Worm (Caenorhabditis elegans): ENCODE results near the gene F53C11.4.
A peak's percentile ranks its signal among the peaks of the same experiment; 100 is the strongest.

The F53C11.4 gene

ce11 chrV:13768388-13768787, 18.8 kb downstream of the F53C11.4 start, which contains the start of gene F20G2.3:
Gene F20G2.3, minus strand, starts transcription at chrV:13768488.
- TF ChIP-seq unc-86 (tag; optimal IDR thresholded peaks at IDR 0.05) (no peak), pha-2 (tag; optimal IDR thresholded peaks at IDR 0.05) (no peak), fkh-10 (GFP tag; optimal IDR thresholded peaks at IDR 0.05) (no peak), ceh-30 (tag; optimal IDR thresholded peaks at IDR 0.05) (no peak), eyg-1 (tag; optimal IDR thresholded peaks at IDR 0.05) (no peak), C08G9.2 (tag; optimal IDR thresholded peaks at IDR 0.05) (no peak), elt-2 (tag; optimal IDR thresholded peaks at IDR 0.05) (no peak), ttx-3 (tag; optimal IDR thresholded peaks at IDR 0.05) (no peak), sox-2 (GFP tag; IDR thresholded peaks at IDR 0.05) (no peak)

ce11 chrV:13763723-13764122, 23.4 kb downstream of the F53C11.4 start:
- TF ChIP-seq hlh-8 (tag; optimal IDR thresholded peaks at IDR 0.05) (no peak), hlh-6 (tag; optimal IDR thresholded peaks at IDR 0.05) (no peak), hlh-13 (GFP tag; optimal IDR thresholded peaks at IDR 0.05) (no peak), nfya-1 (tag; optimal IDR thresholded peaks at IDR 0.05) (no peak)

- TF ChIP-seq sdc-2 (tag; optimal IDR thresholded peaks at IDR 0.05) (no peak), ttx-3 (tag; optimal IDR thresholded peaks at IDR 0.05) (no peak), syd-9 (tag; optimal IDR thresholded peaks at IDR 0.05) (no peak), pax-1 (tag; optimal IDR thresholded peaks at IDR 0.05) (no peak), nhr-11 (tag; optimal IDR thresholded peaks at IDR 0.05) (no peak), che-1 (tag; optimal IDR thresholded peaks at IDR 0.05) (no peak), lim-6 (tag; optimal IDR thresholded peaks at IDR 0.05) (no peak), pag-3 (tag; optimal IDR thresholded peaks at IDR 0.05; ENCODE audit: borderline replicate concordance) (no peak), elt-2 (tag; optimal IDR thresholded peaks at IDR 0.05) (no peak), lin-11 (tag; optimal IDR thresholded peaks at IDR 0.05) (no peak), ceh-14 (tag; optimal IDR thresholded peaks at IDR 0.05) (no peak), ahr-1 (tag; optimal IDR thresholded peaks at IDR 0.05) (no peak), rnt-1 (tag; optimal IDR thresholded peaks at IDR 0.05) (no peak), fax-1 (tag; optimal IDR thresholded peaks at IDR 0.05) (no peak), eyg-1 (tag; optimal IDR thresholded peaks at IDR 0.05) (no peak)
These were observed 24.6 kb downstream of the F53C11.4 start, which contains the start of gene F20G2.6 for ce11 chrV:13762426-13763127. Gene F20G2.6, plus strand, starts transcription at chrV:13763077.

ce11 chrV:13757349-13757748, 29.8 kb downstream of the F53C11.4 start:
- no peak for TF ChIP-seq fkh-10 (GFP tag; optimal IDR thresholded peaks at IDR 0.05)
- TF ChIP-seq ceh-48 (tag; optimal IDR thresholded peaks at IDR 0.05), result peak; percentile 22
- no peak for TF ChIP-seq C08G9.2 (tag; optimal IDR thresholded peaks at IDR 0.05)
- peak; percentile 9 for TF ChIP-seq unc-55 (GFP tag; optimal IDR thresholded peaks at IDR 0.05)
- TF ChIP-seq sdc-2 (tag; optimal IDR thresholded peaks at IDR 0.05), result no peak
- no peak for TF ChIP-seq mec-3 (tag; optimal IDR thresholded peaks at IDR 0.05; ENCODE audit: borderline replicate concordance)
- no peak for TF ChIP-seq lin-11 (tag; optimal IDR thresholded peaks at IDR 0.05)
- TF ChIP-seq odd-2 (tag; optimal IDR thresholded peaks at IDR 0.05), result no peak
- no peak for TF ChIP-seq pat-9 (tag; optimal IDR thresholded peaks at IDR 0.05)
- TF ChIP-seq unc-42 (tag; optimal IDR thresholded peaks at IDR 0.05), result peak; percentile 11
- TF ChIP-seq hlh-15 (tag; optimal IDR thresholded peaks at IDR 0.05), result no peak
- TF ChIP-seq ceh-9 (tag; optimal IDR thresholded peaks at IDR 0.05), result no peak
- TF ChIP-seq ceh-31 (tag; optimal IDR thresholded peaks at IDR 0.05), result no peak
- TF ChIP-seq dmd-4 (tag; optimal IDR thresholded peaks at IDR 0.05; ENCODE audit: borderline replicate concordance), result no peak
- TF ChIP-seq ttx-3 (tag; optimal IDR thresholded peaks at IDR 0.05), result no peak
- TF ChIP-seq zip-5 (tag; optimal IDR thresholded peaks at IDR 0.05), result no peak
- TF ChIP-seq C38D4.7 (GFP tag; optimal IDR thresholded peaks at IDR 0.05), result no peak
- TF ChIP-seq ama-1 (optimal IDR thresholded peaks at IDR 0.05), result no peak
- no peak for TF ChIP-seq nhr-11 (tag; optimal IDR thresholded peaks at IDR 0.05)
- TF ChIP-seq sox-4 (tag; optimal IDR thresholded peaks at IDR 0.05), result no peak

Data from whole organism, late embryonic.